Worm (Caenorhabditis elegans) whole organism, mixed stage, embryonic: Measurements from ENCODE around the gene C48B4.11.

Source experiments
- M03D4.4 ChIP-seq: sonication (generic microtip); optimal IDR thresholded peaks from 2 replicates; lab custom pipeline; 2017; ENCODE audit warnings: mild to moderate bottlenecking, missing genetic modification characterization, missing compliant biosample characterization
- ceh-39 ChIP-seq: fragments of 150-350 bp; optimal IDR thresholded peaks from 2 replicates; lab custom pipeline; 2014; ENCODE audit warnings: missing biosample characterization, missing genetic modification characterization
- ceh-83 ChIP-seq: fragments of 200-800 bp; sonication (Bioruptor generic); optimal IDR thresholded peaks from 2 replicates; lab custom pipeline; 2018; ENCODE audit warnings: mild to moderate bottlenecking, missing genetic modification characterization, missing compliant biosample characterization
- ces-1 ChIP-seq: fragments of 150-350 bp; optimal IDR thresholded peaks from 2 replicates; lab custom pipeline; 2014; ENCODE audit warnings: missing biosample characterization, missing genetic modification reagents, missing genetic modification characterization
- drap-1 ChIP-seq: fragments of 200-800 bp; sonication (Bioruptor generic); optimal IDR thresholded peaks from 3 replicates; lab custom pipeline; 2018; ENCODE audit warnings: mild to moderate bottlenecking, missing genetic modification characterization, missing compliant biosample characterization
- elt-1 ChIP-seq: sonication (generic microtip); optimal IDR thresholded peaks from 2 replicates; lab custom pipeline; 2017; ENCODE audit warnings: missing genetic modification characterization, mild to moderate bottlenecking, missing compliant biosample characterization, antibody characterized with exemption, moderate library complexity, borderline replicate concordance; ENCODE audit not compliant: insufficient read depth
- elt-3 ChIP-seq: fragments of 150-350 bp; optimal IDR thresholded peaks from 2 replicates; lab custom pipeline; 2014; ENCODE audit warnings: missing biosample characterization, missing genetic modification characterization
- hlh-1 ChIP-seq: fragments of 150-350 bp; optimal IDR thresholded peaks from 2 replicates; lab custom pipeline; 2014; ENCODE audit warnings: missing biosample characterization, missing genetic modification reagents, missing genetic modification characterization
- lin-13 ChIP-seq: fragments of 150-350 bp; optimal IDR thresholded peaks from 2 replicates; lab custom pipeline; 2014; ENCODE audit warnings: missing biosample characterization, missing genetic modification characterization
- lsy-2 ChIP-seq: fragments of 150-350 bp; optimal IDR thresholded peaks from 2 replicates; lab custom pipeline; 2014; ENCODE audit warnings: missing biosample characterization, missing genetic modification characterization
- mep-1 ChIP-seq: fragments of 150-350 bp; optimal IDR thresholded peaks from 2 replicates; lab custom pipeline; 2017; ENCODE audit warnings: missing biosample characterization, missing genetic modification reagents, missing genetic modification characterization, inconsistent platforms
- mls-2 ChIP-seq: sonication (generic microtip); optimal IDR thresholded peaks from 2 replicates; lab custom pipeline; 2016; ENCODE audit warnings: mild to moderate bottlenecking, missing genetic modification characterization, moderate library complexity, missing compliant biosample characterization
- nhr-237 ChIP-seq: fragments of 150-350 bp; optimal IDR thresholded peaks from 2 replicates; lab custom pipeline; 2014; ENCODE audit warnings: missing biosample characterization, missing genetic modification characterization
- pha-4 ChIP-seq: fragments of 150-350 bp; optimal IDR thresholded peaks from 2 replicates; lab custom pipeline; 2018; ENCODE audit warnings: missing biosample characterization, missing genetic modification reagents, missing genetic modification characterization
- snpc-4 ChIP-seq: fragments of 150-350 bp; optimal IDR thresholded peaks from 2 replicates; lab custom pipeline; 2014; ENCODE audit warnings: missing biosample characterization, missing genetic modification characterization
- sptf-1 ChIP-seq: sonication (generic microtip); optimal IDR thresholded peaks from 2 replicates; lab custom pipeline; 2017; ENCODE audit warnings: mild to moderate bottlenecking, missing genetic modification characterization, moderate library complexity, missing compliant biosample characterization
- tbx-8 ChIP-seq: fragments of 200-800 bp; sonication (Bioruptor generic); optimal IDR thresholded peaks from 2 replicates; lab custom pipeline; 2018; ENCODE audit warnings: mild to moderate bottlenecking, missing genetic modification characterization, moderate library complexity, missing compliant biosample characterization
- unc-120 ChIP-seq: sonication (generic microtip); optimal IDR thresholded peaks from 2 replicates; lab custom pipeline; 2017; ENCODE audit warnings: missing genetic modification characterization, missing compliant biosample characterization; ENCODE audit not compliant: poor library complexity, severe bottlenecking
- unc-39 ChIP-seq: fragments of 150-350 bp; optimal IDR thresholded peaks from 2 replicates; lab custom pipeline; 2014; ENCODE audit warnings: missing biosample characterization, missing genetic modification characterization
- unc-62 ChIP-seq: fragments of 150-350 bp; optimal IDR thresholded peaks from 2 replicates; lab custom pipeline; 2014; ENCODE audit warnings: missing biosample characterization, missing genetic modification reagents, missing genetic modification characterization

C48B4.11 gene

DNA sequence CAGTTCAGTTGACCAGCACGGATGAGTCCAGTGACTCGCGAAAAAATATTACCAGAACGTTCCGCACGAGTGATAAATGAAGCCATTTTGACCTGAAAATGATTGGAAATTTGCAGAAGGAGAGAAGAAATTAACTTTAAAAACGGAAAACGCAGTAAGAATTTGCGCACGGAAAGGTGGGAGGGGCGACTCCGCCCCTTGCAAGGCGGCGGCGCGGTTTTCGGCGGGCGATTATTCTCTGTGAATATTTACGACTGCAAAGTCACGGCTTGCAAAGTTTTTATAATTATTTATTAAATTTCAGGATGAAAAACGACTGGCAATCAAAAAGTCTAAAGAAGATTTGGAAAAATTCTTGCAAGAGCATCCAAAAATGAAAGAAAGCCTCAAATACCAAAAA lies 42.3 kb downstream of the C48B4.11 start, which contains the start of gene mrps-23:
TSS of gene mrps-23 (minus strand) at position 92 of the 400 bp plus-strand sequence.
- TF ChIP-seq M03D4.4 (tag; lab: Kevin White, UChicago) (no peak), ceh-83 (peak; percentile 13), mep-1 (tag; lab: Kevin White, UChicago) (peak; percentile 16), lsy-2 (tag; lab: Kevin White, UChicago) (peak; percentile 36)

- TF ChIP-seq hlh-1 (tag; lab: Kevin White, UChicago) (peak; percentile 36), nhr-237 (tag; lab: Kevin White, UChicago) (peak; percentile 75), sptf-1 (tag; lab: Kevin White, UChicago) (no peak), tbx-8 (GFP tag; lab: Kevin White, UChicago) (no peak), unc-39 (tag; lab: Kevin White, UChicago) (no peak), pha-4 (tag; lab: Kevin White, UChicago) (peak; percentile 88), mep-1 (tag; lab: Kevin White, UChicago) (peak; percentile 63), elt-3 (no peak), unc-62 (GFP tag; lab: Kevin White, UChicago) (peak; percentile 24), mls-2 (tag; lab: Kevin White, UChicago) (no peak), unc-120 (tag; lab: Kevin White, UChicago) (peak; percentile 30), lsy-2 (tag; lab: Kevin White, UChicago) (peak; percentile 82), ceh-83 (no peak), ceh-39 (tag; lab: Kevin White, UChicago) (peak; percentile 58), lin-13 (tag; lab: Kevin White, UChicago) (peak; percentile 81), drap-1 (GFP tag; lab: Kevin White, UChicago) (peak; percentile 15), ces-1 (GFP tag; lab: Kevin White, UChicago) (peak; percentile 72), elt-1 (tag; lab: Kevin White, UChicago) (peak; percentile 13)
- TF ChIP-seq, all 35 proteins: peak for 12
Observed at ce11 chrIII:9521410-9522090, 44.4 kb downstream of the C48B4.11 start, which contains the start of the genes clu-1 and prp-40. Gene clu-1 (minus strand): TSS chrIII:9521460. Gene prp-40 (plus strand): TSS chrIII:9522075.

ce11 chrIII:9516148-9516547 lies 49.8 kb downstream of the C48B4.11 start, which contains the start of gene F55H2.7:
Gene F55H2.7 (minus strand): TSS chrIII:9516248.
- TF ChIP-seq tbx-8 (GFP tag; lab: Kevin White, UChicago), result no peak
- TF ChIP-seq snpc-4 (tag; lab: Kevin White, UChicago), result no peak
- TF ChIP-seq elt-3, result no peak
